Worm (Caenorhabditis elegans): Measurements from ENCODE around the gene ret-1.

Gene ret-1

DNA sequence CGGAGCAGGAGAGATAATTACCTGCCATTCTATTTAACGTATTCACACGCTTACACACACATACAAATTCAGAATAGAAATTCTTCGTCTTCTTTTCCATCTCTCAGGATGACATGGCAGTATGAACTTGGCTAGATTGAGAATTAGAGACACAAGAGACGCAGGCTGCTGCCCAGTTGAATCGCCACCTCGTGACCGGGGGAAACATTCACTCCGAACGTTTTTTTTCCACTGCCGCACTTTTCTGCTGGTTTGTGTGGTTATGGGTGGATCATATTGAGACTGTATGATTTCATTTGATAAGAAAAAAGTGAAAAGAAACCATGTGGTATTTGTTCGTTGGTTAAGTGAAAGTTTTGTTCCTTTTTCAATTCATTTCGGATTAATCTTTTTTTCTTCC lies 2.4 kb upstream of the ret-1 start (continued):
- TF ChIP-seq lsy-2 (tag; optimal IDR thresholded peaks at IDR 0.05) (peak; percentile 49 to 72), fkh-10 (GFP tag; optimal IDR thresholded peaks at IDR 0.05) (no peak), nhr-84 (tag; optimal IDR thresholded peaks at IDR 0.05) (no peak), unc-98 (GFP tag; IDR thresholded peaks at IDR 0.05) (no peak), snu-23 (GFP tag; optimal IDR thresholded peaks at IDR 0.05) (peak; percentile 76), alr-1 (tag; optimal IDR thresholded peaks at IDR 0.05; ENCODE audit: borderline replicate concordance) (no peak), efl-1 (optimal IDR thresholded peaks at IDR 0.05) (peak; percentile 27 to 43), efl-1 (GFP tag; optimal IDR thresholded peaks at IDR 0.05 in 1 of 2) (peak; percentile 20 to 84), fkh-4 (tag; optimal IDR thresholded peaks at IDR 0.05; ENCODE audit: borderline replicate concordance) (no peak), vab-15 (tag; optimal IDR thresholded peaks at IDR 0.05) (peak; percentile 55), C04F5.9 (tag; optimal IDR thresholded peaks at IDR 0.05) (no peak), ztf-4 (tag; optimal IDR thresholded peaks at IDR 0.05) (no peak), hlh-17 (GFP tag; optimal IDR thresholded peaks at IDR 0.05; ENCODE audit: borderline replicate concordance) (no peak), nhr-12 (tag; optimal IDR thresholded peaks at IDR 0.05) (no peak), nhr-28 (tag; optimal IDR thresholded peaks at IDR 0.05) (no peak), lin-39 (tag; optimal IDR thresholded peaks at IDR 0.05) (no peak), lin-13 (GFP tag; optimal IDR thresholded peaks at IDR 0.05) (peak; percentile 61), egl-13 (tag; optimal IDR thresholded peaks at IDR 0.05) (peak; percentile 2), ceh-90 (tag; optimal IDR thresholded peaks at IDR 0.05) (no peak), lir-3 (tag; optimal IDR thresholded peaks at IDR 0.05; ENCODE audit: poor library complexity) (peak; percentile 29), nhr-71 (tag; optimal IDR thresholded peaks at IDR 0.05) (peak; percentile 79), aly-2 (tag; optimal IDR thresholded peaks at IDR 0.05) (no peak), sox-4 (tag; optimal IDR thresholded peaks at IDR 0.05) (no peak), elt-3 (tag; optimal IDR thresholded peaks at IDR 0.05) (peak in 3 of 6 experiments; percentile 1 to 98 (median 83)), nhr-11 (tag; optimal IDR thresholded peaks at IDR 0.05) (peak; percentile 27), dpl-1 (GFP tag; optimal IDR thresholded peaks at IDR 0.05) (peak; percentile 12 to 50 (median 40)), nhr-90 (tag; optimal IDR thresholded peaks at IDR 0.05; ENCODE audit: poor library complexity) (peak; percentile 57), ceh-88 (GFP tag; IDR thresholded peaks at IDR 0.05) (no peak), ceh-63 (GFP tag; optimal IDR thresholded peaks at IDR 0.05) (no peak), nhr-237 (tag; optimal IDR thresholded peaks at IDR 0.05) (no peak), hpl-2 (GFP tag; optimal IDR thresholded peaks at IDR 0.05) (peak; percentile 12)

DNA sequence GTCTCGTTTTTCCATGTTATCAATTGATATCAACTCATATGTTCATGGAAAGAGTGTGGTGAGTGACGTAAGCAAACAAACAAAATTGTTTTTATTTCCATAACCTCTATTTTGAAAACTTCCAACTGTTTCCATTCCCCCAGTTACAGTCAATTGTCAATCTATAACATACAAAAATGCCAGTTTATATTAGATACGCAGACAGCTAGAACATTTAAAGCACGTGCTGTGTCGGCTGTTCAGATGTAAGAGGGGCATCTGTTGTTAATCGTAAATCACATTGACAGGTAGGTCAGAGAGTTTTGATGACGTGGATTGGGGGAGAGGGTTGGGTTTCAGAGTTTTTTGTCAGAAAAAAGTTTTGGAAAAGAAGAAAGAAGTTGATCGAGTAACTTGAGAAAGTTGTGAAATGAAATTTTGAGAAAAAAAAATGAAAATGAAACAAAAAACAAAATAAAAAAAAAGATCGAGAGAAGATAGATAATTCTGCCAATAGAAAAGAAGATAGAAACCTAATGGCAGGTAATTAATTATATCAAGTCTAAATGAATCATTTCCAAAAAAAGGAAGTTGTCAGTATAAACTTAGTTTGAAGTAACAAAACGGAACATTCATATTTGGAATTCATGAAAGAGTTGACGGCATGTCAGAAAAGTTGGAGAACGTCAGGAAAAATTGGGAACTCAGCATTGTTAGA lies 1.4 kb upstream of the ret-1 start:
- TF ChIP-seq fkh-4 (tag; optimal IDR thresholded peaks at IDR 0.05; ENCODE audit: borderline replicate concordance) (no peak), hpl-2 (GFP tag; optimal IDR thresholded peaks at IDR 0.05) (no peak), egl-13 (tag; optimal IDR thresholded peaks at IDR 0.05) (no peak), ets-5 (GFP tag; IDR thresholded peaks at IDR 0.05) (no peak), xbp-1 (tag; optimal IDR thresholded peaks at IDR 0.05) (peak; percentile 71), fos-1 (tag; optimal IDR thresholded peaks at IDR 0.05) (no peak), sox-4 (tag; optimal IDR thresholded peaks at IDR 0.05) (no peak), C34B4.2 (tag; optimal IDR thresholded peaks at IDR 0.05) (no peak), hlh-4 (tag; optimal IDR thresholded peaks at IDR 0.05) (no peak), fkh-10 (GFP tag; optimal IDR thresholded peaks at IDR 0.05) (no peak), lin-35 (GFP tag; optimal IDR thresholded peaks at IDR 0.05) (peak; percentile 24 to 81), unc-98 (GFP tag; IDR thresholded peaks at IDR 0.05) (0 out of 2 replicates have a peak, but pooled peaks have one; percentile 15), grh-1 (GFP tag; IDR thresholded peaks at IDR 0.05) (peak; percentile 42; the same call in 1 of the 2 replicates), blmp-1 (tag; optimal IDR thresholded peaks at IDR 0.05) (peak; percentile 53), mep-1 (tag; optimal IDR thresholded peaks at IDR 0.05) (peak; percentile 81), elt-3 (tag; optimal IDR thresholded peaks at IDR 0.05) (peak in 2 of 6 experiments; percentile 44 to 63), egl-27 (tag; optimal IDR thresholded peaks at IDR 0.05) (no peak), zag-1 (tag; optimal IDR thresholded peaks at IDR 0.05) (no peak), C04F5.9 (tag; optimal IDR thresholded peaks at IDR 0.05) (peak; percentile 16), swsn-7 (tag; optimal IDR thresholded peaks at IDR 0.05) (peak; percentile 48), mab-9 (GFP tag; IDR thresholded peaks at IDR 0.05) (no peak), nhr-11 (tag; optimal IDR thresholded peaks at IDR 0.05) (peak; percentile 43), nhr-47 (tag; optimal IDR thresholded peaks at IDR 0.05) (peak; percentile 65), lin-39 (tag; optimal IDR thresholded peaks at IDR 0.05) (peak; percentile 57), skn-1 (tag; optimal IDR thresholded peaks at IDR 0.05) (peak; percentile 27), nhr-28 (tag; optimal IDR thresholded peaks at IDR 0.05) (no peak), ceh-8 (GFP tag; optimal IDR thresholded peaks at IDR 0.05) (no peak), unc-130 (tag; optimal IDR thresholded peaks at IDR 0.05) (peak; percentile 70), alr-1 (tag; optimal IDR thresholded peaks at IDR 0.05; ENCODE audit: borderline replicate concordance) (no peak), tbx-2 (tag; optimal IDR thresholded peaks at IDR 0.05) (peak; percentile 61), efl-1 (optimal IDR thresholded peaks at IDR 0.05) (peak; percentile 36 to 42), efl-1 (GFP tag; optimal IDR thresholded peaks at IDR 0.05 in 1 of 2) (peak; percentile 14 to 94)
